Worm (Caenorhabditis elegans) whole organism, L4/young adult: ENCODE measurements around the gene ccd-5.

ENCODE experiments used
- dao-5 ChIP-seq: sonication (generic microtip); optimal IDR thresholded peaks from 2 replicates; lab custom pipeline; 2016; ENCODE audit warnings: missing genotype, missing genetic modification characterization, moderate library complexity, missing compliant biosample characterization
- him-1 ChIP-seq: sonication (generic microtip); optimal IDR thresholded peaks from 2 replicates; lab custom pipeline; 2016; ENCODE audit warnings: missing genotype, missing genetic modification reagents, missing genetic modification characterization, missing compliant biosample characterization

ce11 chrX:2585655-2586054 is 13.2 kb upstream of the ccd-5 start, which contains the start of gene H01M10.2:
- no peak for TF ChIP-seq him-1
- TF ChIP-seq dao-5 (tag; lab: Kevin White, UChicago) = no peak
